Fruit fly (Drosophila melanogaster) S2 (cell line): ENCODE measurements around the gene Nhe2.

Experiments used
- CG8478 ChIP-seq: fragments of >200 bp; optimal IDR thresholded peaks from 2 replicates; lab custom pipeline; 2018
- CTCF ChIP-seq, 2 experiments: fragments of >200 bp; optimal IDR thresholded peaks; 2 replicates each; lab custom pipeline; 2018

- TF ChIP-seq CG8478 (lab: Kevin White, UChicago) = no peak
- no peak for TF ChIP-seq CTCF (optimal IDR thresholded peaks at IDR 0.05; lab: Kevin White, UChicago)
Measured at dm6 chr2L:21166422-21166821, 62.1 kb downstream of the Nhe2 start.
